Worm (Caenorhabditis elegans) whole organism, L4 larva: Measurements from ENCODE around the gene F42G2.5.

Experiments
- mdl-1 ChIP-seq, 2 experiments: fragments of 150-350 bp in 1 of 2; sonication (generic microtip) in 1 of 2; optimal IDR thresholded peaks; 2 replicates each; lab custom pipeline; 2014 to 2017; ENCODE audit warnings: missing biosample characterization in 2 of 2, missing genetic modification characterization in 2 of 2
- nhr-11 ChIP-seq: fragments of 150-350 bp; optimal IDR thresholded peaks from 2 replicates; lab custom pipeline; 2014; ENCODE audit warnings: missing biosample characterization, missing genetic modification characterization
- nhr-41 ChIP-seq: fragments of 200-800 bp; sonication (Bioruptor generic); IDR thresholded peaks from 2 replicates; pipeline ENCODE4 v1.3.6; 2022; ENCODE audit warnings: missing genetic modification reagents, missing genetic modification characterization, missing compliant biosample characterization
- php-3 ChIP-seq: fragments of 200-800 bp; sonication (Bioruptor generic); IDR thresholded peaks from 2 replicates; pipeline ENCODE4 v1.3.6; 2022; ENCODE audit warnings: missing genetic modification reagents, missing genetic modification characterization, missing compliant biosample characterization
- skn-1 ChIP-seq: fragments of 150-350 bp; optimal IDR thresholded peaks from 2 replicates; lab custom pipeline; 2014; ENCODE audit warnings: missing biosample characterization, missing genetic modification characterization

DNA sequence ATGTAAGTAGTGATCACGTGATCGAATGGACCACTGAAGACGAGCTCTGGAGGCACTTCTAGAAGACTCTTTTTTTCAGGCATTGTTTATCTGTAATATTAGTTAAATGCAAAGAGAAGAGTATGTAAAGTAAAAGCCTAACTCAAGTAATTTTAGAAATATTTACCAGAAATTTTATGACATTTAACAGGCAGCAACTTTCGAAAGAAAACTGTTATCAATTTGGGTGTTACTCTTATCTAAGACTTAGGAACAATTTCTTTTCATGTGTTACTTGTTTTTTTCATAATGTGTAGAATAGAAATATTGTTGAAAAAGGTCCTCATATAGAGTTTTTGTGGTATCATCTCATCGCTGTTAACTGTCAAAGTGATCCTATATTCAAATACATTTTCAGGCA, at the start of gene F42G2.5, which contains the start of gene F42G2.7:
- no peak for TF ChIP-seq nhr-11 (tag; lab: Kevin White, UChicago)
- no peak for TF ChIP-seq nhr-41 (GFP tag; lab: Robert Waterston, UW)
- no peak for TF ChIP-seq mdl-1 (tag; optimal IDR thresholded peaks at IDR 0.05; lab: Kevin White, UChicago)
- TF ChIP-seq php-3 (GFP tag; lab: Robert Waterston, UW), result no peak
- TF ChIP-seq skn-1 (tag; lab: Kevin White, UChicago), result no peak
